Worm (Caenorhabditis elegans) whole organism, L4/young adult: ENCODE results near the gene T22F3.10.

Experiments
- W03F9.2 ChIP-seq: fragments of 150-350 bp; optimal IDR thresholded peaks from 2 replicates; lab custom pipeline; 2014; ENCODE audit warnings: missing biosample characterization, missing genetic modification characterization
- dao-5 ChIP-seq: sonication (generic microtip); optimal IDR thresholded peaks from 2 replicates; lab custom pipeline; 2016; ENCODE audit warnings: missing genotype, missing genetic modification characterization, moderate library complexity, missing compliant biosample characterization
- him-1 ChIP-seq: sonication (generic microtip); optimal IDR thresholded peaks from 2 replicates; lab custom pipeline; 2016; ENCODE audit warnings: missing genotype, missing genetic modification reagents, missing genetic modification characterization, missing compliant biosample characterization

ce11 chrV:3582671-3583070 is 28.9 kb downstream of the T22F3.10 start:
- TF ChIP-seq dao-5, result no peak
- no peak for TF ChIP-seq W03F9.2
- TF ChIP-seq him-1 (tag; lab: Kevin White, UChicago), result no peak
